Fruit fly (Drosophila melanogaster) whole organism: ENCODE data around the gene Dus3.

Experiments used
- CG8478 ChIP-seq: fragments of >200 bp; optimal IDR thresholded peaks from 2 replicates; lab custom pipeline; 2018; ENCODE audit warnings: inconsistent platforms
- Dll ChIP-seq: fragments of >200 bp; optimal IDR thresholded peaks from 2 replicates; lab custom pipeline; 2017
- EcR ChIP-seq, 2 experiments: fragments of >200 bp; optimal IDR thresholded peaks; 2 replicates each; lab custom pipeline; 2017; ENCODE audit warnings: missing biosample characterization in 2 of 2, missing genetic modification characterization in 2 of 2, missing genetic modification reagents in 2 of 2
- pan ChIP-seq: fragments of >200 bp; optimal IDR thresholded peaks from 2 replicates; lab custom pipeline; 2017
- psq ChIP-seq: fragments of >200 bp; optimal IDR thresholded peaks from 2 replicates; lab custom pipeline; 2017
- usp ChIP-seq: fragments of >200 bp; optimal IDR thresholded peaks from 2 replicates; lab custom pipeline; 2017; ENCODE audit warnings: missing biosample characterization, missing genetic modification characterization, mixed read lengths

The Dus3 gene

dm6 chr2L:19769703-19770102, 11.0 kb downstream of the Dus3 start:
- TF ChIP-seq CG8478 (lab: Kevin White, UChicago): no peak
- TF ChIP-seq Dll (lab: Kevin White, UChicago): no peak
- TF ChIP-seq psq: no peak
- TF ChIP-seq EcR (GFP tag; optimal IDR thresholded peaks at IDR 0.05; lab: Kevin White, UChicago): no peak
- no peak for TF ChIP-seq usp (GFP tag; lab: Kevin White, UChicago)
- no peak for TF ChIP-seq pan (lab: Kevin White, UChicago)

dm6 chr2L:19774278-19774677, 15.6 kb downstream of the Dus3 start:
- TF ChIP-seq pan (lab: Kevin White, UChicago): no peak
- no peak for TF ChIP-seq EcR (GFP tag; optimal IDR thresholded peaks at IDR 0.05; lab: Kevin White, UChicago)
- TF ChIP-seq usp (GFP tag; lab: Kevin White, UChicago): no peak
- TF ChIP-seq Dll (lab: Kevin White, UChicago): no peak
- no peak for TF ChIP-seq psq
- no peak for TF ChIP-seq CG8478 (lab: Kevin White, UChicago)

- no peak for TF ChIP-seq pan (lab: Kevin White, UChicago)
- TF ChIP-seq EcR (GFP tag; optimal IDR thresholded peaks at IDR 0.05; lab: Kevin White, UChicago): no peak
- TF ChIP-seq CG8478 (lab: Kevin White, UChicago): no peak
- TF ChIP-seq psq: no peak
Measured at dm6 chr2L:19784827-19785569, 26.3 kb downstream of the Dus3 start.

DNA sequence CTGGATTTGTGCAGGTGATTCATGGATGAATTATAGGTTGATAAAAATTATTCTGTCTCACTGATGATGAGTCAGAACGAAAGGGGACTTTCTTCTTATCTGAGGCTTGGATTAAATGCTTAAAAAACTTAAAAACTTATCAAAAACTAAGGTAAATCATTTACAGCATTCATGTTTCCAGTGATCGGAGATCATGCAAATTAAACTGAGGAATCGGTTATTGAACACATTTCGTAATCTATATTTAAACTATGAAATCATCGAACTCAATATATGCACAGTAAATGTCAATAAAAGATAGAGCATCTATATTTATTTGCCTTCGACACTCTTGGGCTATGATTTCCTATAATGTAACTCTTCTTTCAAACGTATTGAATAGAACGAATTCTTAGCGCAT, 29.3 kb downstream of the Dus3 start:
- TF ChIP-seq psq (no peak), Dll (lab: Kevin White, UChicago) (no peak), CG8478 (lab: Kevin White, UChicago) (no peak), EcR (GFP tag; optimal IDR thresholded peaks at IDR 0.05; lab: Kevin White, UChicago) (no peak), usp (GFP tag; lab: Kevin White, UChicago) (no peak), pan (lab: Kevin White, UChicago) (no peak)

dm6 chr2L:19788735-19789134, 30.1 kb downstream of the Dus3 start:
- TF ChIP-seq psq: no peak
- TF ChIP-seq EcR (GFP tag; optimal IDR thresholded peaks at IDR 0.05; lab: Kevin White, UChicago): no peak
- TF ChIP-seq Dll (lab: Kevin White, UChicago): no peak
- no peak for TF ChIP-seq CG8478 (lab: Kevin White, UChicago)
- no peak for TF ChIP-seq usp (GFP tag; lab: Kevin White, UChicago)
- no peak for TF ChIP-seq pan (lab: Kevin White, UChicago)

DNA sequence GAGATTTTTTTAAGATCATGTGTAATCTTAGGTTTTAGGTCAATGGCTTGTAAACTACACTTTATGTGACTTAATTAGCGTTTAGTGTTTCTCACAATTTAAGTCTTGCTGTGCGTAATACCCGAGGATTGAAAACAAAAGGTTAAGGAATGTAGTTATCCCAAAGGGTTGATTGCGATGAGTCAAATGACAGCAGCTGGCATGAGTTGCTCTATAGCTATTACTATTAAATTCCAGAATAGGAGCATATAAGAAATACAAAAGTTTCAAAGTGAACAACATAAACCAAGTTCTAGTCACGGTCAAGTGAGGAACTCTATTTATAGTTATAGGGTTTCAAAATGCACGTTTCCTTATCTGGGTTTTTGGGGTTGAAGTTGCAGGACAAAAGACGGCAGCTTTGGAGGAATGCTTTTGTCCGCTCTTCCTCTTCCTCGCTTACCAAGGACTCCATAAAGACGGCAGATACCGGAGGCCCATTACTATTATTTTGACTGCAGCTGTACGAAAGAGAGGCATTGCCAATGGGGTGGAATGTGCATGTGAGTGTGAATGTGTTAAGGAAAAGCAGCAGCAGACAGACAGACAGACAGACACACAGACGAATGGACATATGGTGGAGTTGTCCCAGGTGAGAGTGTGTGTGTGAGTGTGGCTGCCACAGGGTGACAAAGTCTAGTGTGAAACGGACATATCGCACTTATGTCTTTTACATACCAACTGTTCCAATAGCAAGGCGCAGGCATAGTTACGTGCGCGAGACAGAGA, 32.1 kb downstream of the Dus3 start:
- TF ChIP-seq pan (lab: Kevin White, UChicago): no peak
- no peak for TF ChIP-seq EcR (GFP tag; optimal IDR thresholded peaks at IDR 0.05; lab: Kevin White, UChicago)
- TF ChIP-seq psq: no peak
- no peak for TF ChIP-seq Dll (lab: Kevin White, UChicago)
- TF ChIP-seq usp (GFP tag; lab: Kevin White, UChicago): no peak
- TF ChIP-seq CG8478 (lab: Kevin White, UChicago): no peak

- no peak for TF ChIP-seq CG8478 (lab: Kevin White, UChicago)
- TF ChIP-seq EcR (GFP tag; optimal IDR thresholded peaks at IDR 0.05; lab: Kevin White, UChicago): no peak
- no peak for TF ChIP-seq Dll (lab: Kevin White, UChicago)
- no peak for TF ChIP-seq usp (GFP tag; lab: Kevin White, UChicago)
- TF ChIP-seq pan (lab: Kevin White, UChicago): no peak
- no peak for TF ChIP-seq psq
Measured at dm6 chr2L:19791321-19792281, 32.9 kb downstream of the Dus3 start, which contains the start of the genes CdGAPr and CG10466. TSS of gene CdGAPr (minus strand) at chr2L:19791882. TSS of gene CG10466 (plus strand) at chr2L:19792104.

dm6 chr2L:19795320-19796110, 36.8 kb downstream of the Dus3 start:
- no peak for TF ChIP-seq usp (GFP tag; lab: Kevin White, UChicago)
- no peak for TF ChIP-seq Dll (lab: Kevin White, UChicago)
- TF ChIP-seq psq: no peak
- no peak for TF ChIP-seq pan (lab: Kevin White, UChicago)
- peak; percentile 69 to 87 for TF ChIP-seq EcR (GFP tag; optimal IDR thresholded peaks at IDR 0.05; lab: Kevin White, UChicago)
- no peak for TF ChIP-seq CG8478 (lab: Kevin White, UChicago)

DNA sequence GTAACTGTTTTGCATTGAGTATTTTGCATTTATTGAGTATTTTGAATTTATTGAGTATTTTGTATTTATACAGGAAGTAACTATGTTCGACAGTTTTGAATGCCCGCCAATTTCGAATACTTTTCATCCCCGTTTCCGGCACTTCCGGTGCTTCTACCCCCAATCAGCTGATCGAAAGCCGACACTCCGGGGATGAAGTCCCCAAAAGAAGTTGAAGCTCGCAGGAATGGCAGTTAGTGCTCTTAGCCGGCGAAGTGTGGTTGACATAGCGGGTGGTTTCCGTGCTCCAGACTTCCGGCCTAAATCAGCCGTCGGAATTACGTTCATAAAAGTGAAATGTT, 37.4 kb downstream of the Dus3 start, which contains the start of gene sick:
Gene sick (plus strand): TSS at position 255 of the 341 bp plus-strand sequence.
- TF ChIP-seq EcR (GFP tag; optimal IDR thresholded peaks at IDR 0.05; lab: Kevin White, UChicago) (no peak), Dll (lab: Kevin White, UChicago) (no peak), CG8478 (lab: Kevin White, UChicago) (no peak), pan (lab: Kevin White, UChicago) (no peak), psq (no peak), usp (GFP tag; lab: Kevin White, UChicago) (no peak)

DNA sequence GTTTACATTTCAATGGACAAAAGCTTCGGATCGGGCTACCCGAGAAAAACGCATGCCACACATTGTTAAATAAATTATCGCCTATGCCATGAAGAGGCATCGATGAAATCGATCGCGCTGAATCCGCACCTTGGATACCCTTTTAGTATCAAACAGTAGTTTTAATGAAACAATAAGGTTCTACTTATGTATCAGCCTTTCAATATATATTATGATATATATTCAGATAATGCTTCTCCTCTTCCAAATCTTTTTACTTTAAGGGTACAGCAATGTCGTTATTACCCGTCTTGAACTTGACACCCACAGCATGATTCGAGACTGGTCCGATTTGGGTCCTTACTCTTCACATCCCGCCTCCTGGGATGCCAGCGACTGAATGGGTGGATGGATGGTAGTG, 41.3 kb downstream of the Dus3 start:
- no peak for TF ChIP-seq CG8478 (lab: Kevin White, UChicago)
- TF ChIP-seq psq: no peak
- no peak for TF ChIP-seq EcR (GFP tag; optimal IDR thresholded peaks at IDR 0.05; lab: Kevin White, UChicago)
- no peak for TF ChIP-seq pan (lab: Kevin White, UChicago)
- no peak for TF ChIP-seq usp (GFP tag; lab: Kevin White, UChicago)
- TF ChIP-seq Dll (lab: Kevin White, UChicago): no peak
